Fruit fly (Drosophila melanogaster) whole organism, adult: ENCODE measurements around the gene Osi5.

Experiments used
- CG11617 ChIP-seq: fragments of 200-800 bp; sonication (Bioruptor generic); optimal IDR thresholded peaks from 2 replicates; lab custom pipeline; 2017; ENCODE audit warnings: mild to moderate bottlenecking, missing biosample characterization, missing genetic modification reagents, missing genetic modification characterization
- CG5204 ChIP-seq: fragments of 200-800 bp; sonication (Bioruptor generic); optimal IDR thresholded peaks from 2 replicates; lab custom pipeline; 2016; ENCODE audit warnings: missing biosample characterization, missing genetic modification characterization
- CG7045 ChIP-seq: fragments of 200-800 bp; sonication (Bioruptor generic); optimal IDR thresholded peaks from 2 replicates; lab custom pipeline; 2017; ENCODE audit warnings: missing biosample characterization, mild to moderate bottlenecking, missing genetic modification characterization
- CG7101 ChIP-seq: fragments of 200-800 bp; sonication (Bioruptor generic); optimal IDR thresholded peaks from 2 replicates; lab custom pipeline; 2018; ENCODE audit warnings: missing biosample characterization, mild to moderate bottlenecking, missing genetic modification characterization, moderate library complexity
- Clk ChIP-seq: fragments of 200-800 bp; sonication (Bioruptor generic); optimal IDR thresholded peaks from 2 replicates; lab custom pipeline; 2017; ENCODE audit warnings: missing biosample characterization, missing genetic modification characterization
- Crg-1 ChIP-seq: fragments of 200-800 bp; sonication (Bioruptor generic); optimal IDR thresholded peaks from 2 replicates; lab custom pipeline; 2016; ENCODE audit warnings: missing biosample characterization, missing genetic modification characterization
- cic ChIP-seq: fragments of 200-800 bp; sonication (Bioruptor generic); optimal IDR thresholded peaks from 2 replicates; lab custom pipeline; 2017; ENCODE audit warnings: missing biosample characterization, mild to moderate bottlenecking, missing genetic modification characterization, moderate library complexity
- cnc ChIP-seq, 2 experiments: fragments of >200 bp; optimal IDR thresholded peaks; 2 replicates each; lab custom pipeline; 2017
- pad ChIP-seq: fragments of 200-800 bp; sonication (Bioruptor generic); optimal IDR thresholded peaks from 3 replicates; lab custom pipeline; 2017; ENCODE audit warnings: missing biosample characterization, missing genetic modification characterization, mild to moderate bottlenecking, moderate library complexity, missing genetic modification reagents
- tj ChIP-seq: fragments of 200-800 bp; sonication (Bioruptor generic); optimal IDR thresholded peaks from 3 replicates; lab custom pipeline; 2017; ENCODE audit warnings: missing biosample characterization, mild to moderate bottlenecking, missing genetic modification characterization, moderate library complexity
- toe ChIP-seq: fragments of 200-800 bp; sonication (Bioruptor generic); optimal IDR thresholded peaks from 2 replicates; lab custom pipeline; 2016; ENCODE audit warnings: missing biosample characterization, missing genetic modification characterization

dm6 chr3R:6265890-6266289 lies 38.6 kb downstream of the Osi5 start, which contains the start of gene Osi10b:
- TF ChIP-seq cic (GFP tag; lab: Kevin White, UChicago), result no peak
- no peak for TF ChIP-seq cnc (optimal IDR thresholded peaks at IDR 0.05; lab: Kevin White, UChicago)
- no peak for TF ChIP-seq CG5204
- TF ChIP-seq CG11617 (GFP tag; lab: Kevin White, UChicago), result no peak
- TF ChIP-seq Clk (GFP tag; lab: Kevin White, UChicago), result no peak
- TF ChIP-seq tj (GFP tag; lab: Kevin White, UChicago), result no peak
- no peak for TF ChIP-seq toe (GFP tag; lab: Kevin White, UChicago)
- no peak for TF ChIP-seq pad (GFP tag; lab: Kevin White, UChicago)
- TF ChIP-seq Crg-1 (GFP tag; lab: Kevin White, UChicago), result no peak
- TF ChIP-seq CG7045 (GFP tag; lab: Kevin White, UChicago), result no peak
- TF ChIP-seq CG7101 (tag; lab: Kevin White, UChicago), result no peak
